Fruit fly (Drosophila melanogaster): ENCODE data around the gene nAChRalpha4.

The nAChRalpha4 gene

DNA sequence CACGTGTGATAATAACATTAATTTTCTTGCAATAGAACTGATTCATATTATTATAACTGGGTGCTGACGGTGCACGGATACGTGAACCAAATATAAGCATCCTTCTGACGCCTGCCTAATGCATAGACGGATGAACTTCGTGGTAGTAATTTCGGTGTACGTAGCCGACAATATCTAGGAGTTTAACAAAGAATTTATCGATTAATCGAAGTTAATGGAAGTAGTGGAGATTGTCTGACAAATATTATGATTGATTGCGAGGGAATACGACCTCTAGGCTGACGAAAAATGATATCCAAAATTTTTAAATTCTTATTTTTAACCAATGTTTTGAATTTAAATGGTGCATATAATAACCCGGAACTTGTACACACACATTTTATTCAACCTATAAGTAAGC, 44.1 kb downstream of the nAChRalpha4 start:
- TF ChIP-seq D1 (tag; optimal IDR thresholded peaks at IDR 0.05) (no peak), CG4496 (GFP tag; IDR thresholded peaks at IDR 0.05) (no peak), CG14655 (GFP tag; optimal IDR thresholded peaks at IDR 0.05) (no peak), CG32121 (GFP tag; IDR thresholded peaks at IDR 0.05) (no peak), Snoo (tag; optimal IDR thresholded peaks at IDR 0.05) (no peak), CG34367 (tag; optimal IDR thresholded peaks at IDR 0.05) (no peak), CG10348 (GFP tag; IDR thresholded peaks at IDR 0.05) (no peak), Pif1B (GFP tag; optimal IDR thresholded peaks at IDR 0.05) (no peak)

DNA sequence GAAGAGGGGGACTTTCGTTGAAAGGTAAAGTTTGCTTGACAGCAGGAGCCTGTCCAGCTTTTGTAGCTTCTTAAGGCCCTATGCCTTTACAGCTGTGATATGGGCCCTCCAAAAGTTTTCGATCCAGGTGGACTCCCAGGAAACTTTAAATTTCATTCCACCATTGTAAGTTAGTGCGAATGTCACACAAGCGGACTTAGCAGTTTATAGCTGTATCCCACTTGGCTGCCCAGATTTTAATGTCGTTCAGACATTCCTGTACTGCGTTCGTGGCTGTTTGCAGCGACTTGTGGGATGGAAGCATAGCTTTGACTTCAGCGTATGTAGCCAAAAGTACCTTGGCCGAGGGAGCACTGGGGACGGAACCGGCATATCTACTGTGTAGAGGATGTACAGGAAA, 52.0 kb downstream of the nAChRalpha4 start:
- no peak for TF ChIP-seq CG17806 (tag; optimal IDR thresholded peaks at IDR 0.05)
- TF ChIP-seq CG34367 (tag; optimal IDR thresholded peaks at IDR 0.05) = no peak
- TF ChIP-seq CG10348 (GFP tag; IDR thresholded peaks at IDR 0.05) = no peak
- no peak for TF ChIP-seq CG9948 (tag; optimal IDR thresholded peaks at IDR 0.05)
- TF ChIP-seq CG13204 (GFP tag; optimal IDR thresholded peaks at IDR 0.05) = no peak
- TF ChIP-seq CG15710 (tag; optimal IDR thresholded peaks at IDR 0.05) = no peak

DNA sequence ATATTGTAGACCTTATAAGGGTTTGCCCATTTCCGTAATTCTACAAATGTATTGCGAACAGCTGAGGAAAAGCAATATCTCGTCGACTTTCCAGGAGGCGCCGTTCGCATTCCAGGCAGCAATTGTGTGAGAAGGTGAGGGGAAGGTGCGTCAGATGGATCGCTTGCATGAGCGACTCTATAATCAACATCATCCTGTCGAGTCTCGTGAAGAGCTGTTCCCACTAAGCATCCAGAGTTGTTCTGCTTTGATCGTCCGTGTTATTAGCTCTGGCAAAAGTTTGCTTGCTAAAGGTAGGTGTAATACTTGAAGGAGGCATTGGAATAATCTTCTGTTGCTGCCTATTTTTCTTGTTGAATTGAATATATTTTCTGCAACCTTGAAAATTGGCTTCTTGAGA, 53.5 kb downstream of the nAChRalpha4 start:
- TF ChIP-seq CG14655 (GFP tag; optimal IDR thresholded peaks at IDR 0.05) = no peak
- no peak for TF ChIP-seq gl (tag; optimal IDR thresholded peaks at IDR 0.05)
- no peak for TF ChIP-seq CG9948 (tag; optimal IDR thresholded peaks at IDR 0.05)
- no peak for TF ChIP-seq CG10348 (GFP tag; IDR thresholded peaks at IDR 0.05)
- no peak for TF ChIP-seq Snoo (tag; optimal IDR thresholded peaks at IDR 0.05)
- no peak for TF ChIP-seq fd96Ca (GFP tag; IDR thresholded peaks at IDR 0.05)
- TF ChIP-seq Pif1B (GFP tag; optimal IDR thresholded peaks at IDR 0.05) = no peak
- no peak for TF ChIP-seq CG4496 (GFP tag; IDR thresholded peaks at IDR 0.05)
- TF ChIP-seq CG12605 (GFP tag; IDR thresholded peaks at IDR 0.05) = no peak
- no peak for TF ChIP-seq CG13204 (GFP tag; optimal IDR thresholded peaks at IDR 0.05)
- TF ChIP-seq CG34367 (tag; optimal IDR thresholded peaks at IDR 0.05) = no peak
- TF ChIP-seq CG15710 (tag; optimal IDR thresholded peaks at IDR 0.05) = no peak
- TF ChIP-seq CG17806 (tag; optimal IDR thresholded peaks at IDR 0.05) = no peak
- TF ChIP-seq rn (GFP tag; IDR thresholded peaks at IDR 0.05) = no peak
- TF ChIP-seq CG32121 (GFP tag; IDR thresholded peaks at IDR 0.05) = no peak
- no peak for TF ChIP-seq CG8159 (tag; optimal IDR thresholded peaks at IDR 0.05)
- no peak for TF ChIP-seq Ets98B (GFP tag; IDR thresholded peaks at IDR 0.05)

DNA sequence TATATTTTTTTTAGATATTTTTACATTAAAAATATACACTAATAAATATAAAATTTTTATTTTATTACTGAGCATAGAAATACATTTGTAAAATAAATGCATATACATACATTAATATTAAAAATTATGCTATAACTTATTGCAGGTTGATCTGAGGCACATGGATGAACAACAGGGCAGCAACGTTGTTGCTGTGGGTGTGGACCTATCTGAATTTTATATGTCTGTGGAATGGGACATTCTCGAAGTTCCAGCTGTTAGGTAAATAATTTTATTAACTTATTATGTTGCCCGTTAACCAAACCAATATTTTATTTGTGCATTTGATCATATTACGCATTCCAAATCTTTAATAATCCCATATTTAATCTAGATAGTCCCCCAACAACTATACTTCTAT, 56.1 kb downstream of the nAChRalpha4 start:
- TF ChIP-seq CG13204 (GFP tag; optimal IDR thresholded peaks at IDR 0.05) = no peak
- no peak for TF ChIP-seq Pif1B (GFP tag; optimal IDR thresholded peaks at IDR 0.05)
- TF ChIP-seq D1 (tag; optimal IDR thresholded peaks at IDR 0.05) = no peak
- no peak for TF ChIP-seq CG8301 (tag; optimal IDR thresholded peaks at IDR 0.05)

DNA sequence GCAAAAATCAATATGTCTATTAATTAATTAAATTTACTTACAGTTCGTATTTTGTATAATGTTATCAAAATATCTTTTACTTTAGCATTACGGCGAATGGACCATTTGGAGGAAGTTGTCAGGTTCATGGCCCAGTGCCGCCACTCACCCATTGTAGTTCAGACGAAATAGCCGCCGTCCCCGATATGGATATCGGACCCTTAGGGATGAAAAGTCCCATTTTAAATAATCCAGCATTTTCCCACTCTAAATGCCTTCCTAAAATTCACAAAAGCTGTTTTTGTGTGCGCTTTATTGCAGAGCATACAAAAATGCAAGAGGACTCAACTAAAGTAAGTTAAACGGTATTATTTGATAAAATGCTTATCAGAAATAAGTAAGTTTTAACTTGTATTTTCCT, 71.7 kb downstream of the nAChRalpha4 start:
- TF ChIP-seq CG10348 (GFP tag; IDR thresholded peaks at IDR 0.05) (no peak), CG32121 (GFP tag; IDR thresholded peaks at IDR 0.05) (no peak), CG15710 (tag; optimal IDR thresholded peaks at IDR 0.05) (no peak), fd96Ca (GFP tag; IDR thresholded peaks at IDR 0.05) (no peak), CG12605 (GFP tag; IDR thresholded peaks at IDR 0.05) (no peak)

DNA sequence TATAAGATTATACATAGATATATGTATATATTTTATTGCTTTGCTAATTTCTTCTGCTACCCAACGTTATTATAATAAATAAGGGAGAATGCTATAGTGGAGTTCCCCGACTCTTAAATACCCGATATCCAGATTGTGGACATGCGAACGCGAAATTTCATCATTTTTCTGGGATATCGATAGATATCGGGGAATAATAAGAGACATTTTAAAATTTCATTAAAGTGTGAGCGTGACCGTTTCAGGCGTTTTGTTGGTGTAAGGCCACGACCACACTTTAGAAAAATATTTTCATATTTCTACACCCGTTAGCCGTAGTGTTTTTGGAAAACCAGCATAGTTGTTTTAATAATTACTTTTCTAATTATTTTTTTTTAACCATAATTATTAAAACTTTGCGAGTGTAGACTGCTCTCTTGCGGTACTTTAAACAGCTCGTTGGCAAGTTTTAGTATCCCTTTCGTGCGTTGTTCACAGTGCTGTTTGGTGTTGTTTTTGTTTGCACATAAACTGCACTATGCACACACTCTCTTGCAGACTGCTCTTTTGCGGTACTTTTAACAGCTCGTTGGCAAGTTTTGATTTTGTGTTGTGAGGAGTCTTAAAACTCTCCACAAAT, 72.7 kb downstream of the nAChRalpha4 start:
- TF ChIP-seq CG34367 (tag; optimal IDR thresholded peaks at IDR 0.05) (no peak), CG15710 (tag; optimal IDR thresholded peaks at IDR 0.05) (no peak), fd96Ca (GFP tag; IDR thresholded peaks at IDR 0.05) (no peak), rn (GFP tag; IDR thresholded peaks at IDR 0.05) (no peak)

DNA sequence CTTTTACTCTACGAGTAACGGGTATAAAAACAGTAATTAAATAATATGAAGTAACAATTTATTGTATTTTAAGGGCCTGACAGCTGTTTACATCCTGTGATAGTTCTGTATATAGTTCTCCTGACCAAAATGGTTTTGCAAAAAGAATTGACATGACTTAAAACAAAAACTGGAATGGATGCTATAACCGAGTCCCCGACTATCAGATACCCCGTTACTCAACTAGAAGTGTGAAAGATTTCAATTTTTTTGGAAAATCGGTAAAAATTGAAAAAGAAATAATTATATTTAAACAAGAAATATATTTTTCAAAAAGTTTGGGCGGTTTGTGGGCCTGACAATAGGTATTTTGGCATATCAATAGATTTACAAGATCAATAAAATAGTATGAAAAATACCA, 130.1 kb downstream of the nAChRalpha4 start:
- TF ChIP-seq fd96Ca (GFP tag; IDR thresholded peaks at IDR 0.05) (no peak), CG4496 (GFP tag; IDR thresholded peaks at IDR 0.05) (no peak), CG8159 (tag; optimal IDR thresholded peaks at IDR 0.05) (no peak), CG9948 (tag; optimal IDR thresholded peaks at IDR 0.05) (no peak), CG12605 (GFP tag; IDR thresholded peaks at IDR 0.05) (no peak), Pif1A (GFP tag; optimal IDR thresholded peaks at IDR 0.05) (no peak)

Data from whole organism, pupa.